Worm (Caenorhabditis elegans) whole organism, mixed stage, embryonic: Measurements from ENCODE around the gene pha-1.

Source experiments
- M03D4.4 ChIP-seq: sonication (generic microtip); optimal IDR thresholded peaks from 2 replicates; lab custom pipeline; 2017; ENCODE audit warnings: mild to moderate bottlenecking, missing genetic modification characterization, missing compliant biosample characterization
- bed-3 ChIP-seq: fragments of 200-800 bp; sonication (Bioruptor generic); optimal IDR thresholded peaks from 3 replicates; lab custom pipeline; 2018; ENCODE audit warnings: mild to moderate bottlenecking, missing genetic modification characterization, moderate library complexity, missing compliant biosample characterization
- blmp-1 ChIP-seq: fragments of 150-350 bp; optimal IDR thresholded peaks from 2 replicates; lab custom pipeline; 2014; ENCODE audit warnings: missing biosample characterization, missing genetic modification characterization
- ceh-39 ChIP-seq: fragments of 150-350 bp; optimal IDR thresholded peaks from 2 replicates; lab custom pipeline; 2014; ENCODE audit warnings: missing biosample characterization, missing genetic modification characterization
- ceh-43 ChIP-seq: fragments of 200-800 bp; sonication (Bioruptor generic); optimal IDR thresholded peaks from 2 replicates; lab custom pipeline; 2018; ENCODE audit warnings: mild to moderate bottlenecking, missing genetic modification characterization, moderate library complexity, missing compliant biosample characterization
- ceh-83 ChIP-seq: fragments of 200-800 bp; sonication (Bioruptor generic); optimal IDR thresholded peaks from 2 replicates; lab custom pipeline; 2018; ENCODE audit warnings: mild to moderate bottlenecking, missing genetic modification characterization, missing compliant biosample characterization
- ces-1 ChIP-seq: fragments of 150-350 bp; optimal IDR thresholded peaks from 2 replicates; lab custom pipeline; 2014; ENCODE audit warnings: missing biosample characterization, missing genetic modification reagents, missing genetic modification characterization
- cnd-1 ChIP-seq: fragments of 200-800 bp; sonication (Bioruptor generic); optimal IDR thresholded peaks from 2 replicates; lab custom pipeline; 2018; ENCODE audit warnings: mild to moderate bottlenecking, missing genetic modification characterization, missing compliant biosample characterization
- drap-1 ChIP-seq: fragments of 200-800 bp; sonication (Bioruptor generic); optimal IDR thresholded peaks from 3 replicates; lab custom pipeline; 2018; ENCODE audit warnings: mild to moderate bottlenecking, missing genetic modification characterization, missing compliant biosample characterization
- elt-1 ChIP-seq: sonication (generic microtip); optimal IDR thresholded peaks from 2 replicates; lab custom pipeline; 2017; ENCODE audit warnings: missing genetic modification characterization, mild to moderate bottlenecking, missing compliant biosample characterization, antibody characterized with exemption, moderate library complexity, borderline replicate concordance; ENCODE audit not compliant: insufficient read depth
- elt-3 ChIP-seq: fragments of 150-350 bp; optimal IDR thresholded peaks from 2 replicates; lab custom pipeline; 2014; ENCODE audit warnings: missing biosample characterization, missing genetic modification characterization
- flh-1 ChIP-seq: fragments of 200-800 bp; sonication (Bioruptor generic); optimal IDR thresholded peaks from 2 replicates; lab custom pipeline; 2018; ENCODE audit warnings: mild to moderate bottlenecking, missing genetic modification characterization, moderate library complexity, missing compliant biosample characterization
- ham-2 ChIP-seq: fragments of 200-800 bp; sonication (Bioruptor generic); optimal IDR thresholded peaks from 2 replicates; lab custom pipeline; 2018; ENCODE audit warnings: mild to moderate bottlenecking, missing genetic modification characterization, missing compliant biosample characterization
- hlh-1 ChIP-seq: fragments of 150-350 bp; optimal IDR thresholded peaks from 2 replicates; lab custom pipeline; 2014; ENCODE audit warnings: missing biosample characterization, missing genetic modification reagents, missing genetic modification characterization
- lin-13 ChIP-seq: fragments of 150-350 bp; optimal IDR thresholded peaks from 2 replicates; lab custom pipeline; 2014; ENCODE audit warnings: missing biosample characterization, missing genetic modification characterization
- lin-32 ChIP-seq: fragments of 200-800 bp; sonication (Bioruptor generic); optimal IDR thresholded peaks from 2 replicates; lab custom pipeline; 2018; ENCODE audit warnings: mild to moderate bottlenecking, missing genetic modification characterization, missing compliant biosample characterization
- lsy-2 ChIP-seq: fragments of 150-350 bp; optimal IDR thresholded peaks from 2 replicates; lab custom pipeline; 2014; ENCODE audit warnings: missing biosample characterization, missing genetic modification characterization
- mab-5 ChIP-seq: fragments of 150-350 bp; optimal IDR thresholded peaks from 2 replicates; lab custom pipeline; 2014; ENCODE audit warnings: missing biosample characterization, missing genetic modification characterization
- mep-1 ChIP-seq: fragments of 150-350 bp; optimal IDR thresholded peaks from 2 replicates; lab custom pipeline; 2017; ENCODE audit warnings: missing biosample characterization, missing genetic modification reagents, missing genetic modification characterization, inconsistent platforms
- mls-2 ChIP-seq: sonication (generic microtip); optimal IDR thresholded peaks from 2 replicates; lab custom pipeline; 2016; ENCODE audit warnings: mild to moderate bottlenecking, missing genetic modification characterization, moderate library complexity, missing compliant biosample characterization
- nhr-12 ChIP-seq: fragments of 150-350 bp; optimal IDR thresholded peaks from 2 replicates; lab custom pipeline; 2014; ENCODE audit warnings: missing biosample characterization, missing genetic modification characterization
- nhr-2 ChIP-seq: fragments of 150-350 bp; optimal IDR thresholded peaks from 2 replicates; lab custom pipeline; 2014; ENCODE audit warnings: missing biosample characterization, missing genetic modification characterization
- nhr-237 ChIP-seq: fragments of 150-350 bp; optimal IDR thresholded peaks from 2 replicates; lab custom pipeline; 2014; ENCODE audit warnings: missing biosample characterization, missing genetic modification characterization
- nhr-28 ChIP-seq: fragments of 150-350 bp; optimal IDR thresholded peaks from 2 replicates; lab custom pipeline; 2014; ENCODE audit warnings: missing biosample characterization, missing genetic modification characterization
- nhr-76 ChIP-seq: sonication (generic microtip); optimal IDR thresholded peaks from 2 replicates; lab custom pipeline; 2017; ENCODE audit warnings: missing biosample characterization, missing genetic modification characterization
- pha-4 ChIP-seq: fragments of 150-350 bp; optimal IDR thresholded peaks from 2 replicates; lab custom pipeline; 2018; ENCODE audit warnings: missing biosample characterization, missing genetic modification reagents, missing genetic modification characterization
- sem-2 ChIP-seq: fragments of 200-800 bp; sonication (Bioruptor generic); optimal IDR thresholded peaks from 2 replicates; lab custom pipeline; 2018; ENCODE audit warnings: mild to moderate bottlenecking, missing genetic modification characterization, missing compliant biosample characterization
- snpc-4 ChIP-seq: fragments of 150-350 bp; optimal IDR thresholded peaks from 2 replicates; lab custom pipeline; 2014; ENCODE audit warnings: missing biosample characterization, missing genetic modification characterization
- sptf-1 ChIP-seq: sonication (generic microtip); optimal IDR thresholded peaks from 2 replicates; lab custom pipeline; 2017; ENCODE audit warnings: mild to moderate bottlenecking, missing genetic modification characterization, moderate library complexity, missing compliant biosample characterization
- tbx-8 ChIP-seq: fragments of 200-800 bp; sonication (Bioruptor generic); optimal IDR thresholded peaks from 2 replicates; lab custom pipeline; 2018; ENCODE audit warnings: mild to moderate bottlenecking, missing genetic modification characterization, moderate library complexity, missing compliant biosample characterization
- unc-120 ChIP-seq: sonication (generic microtip); optimal IDR thresholded peaks from 2 replicates; lab custom pipeline; 2017; ENCODE audit warnings: missing genetic modification characterization, missing compliant biosample characterization; ENCODE audit not compliant: poor library complexity, severe bottlenecking
- unc-39 ChIP-seq: fragments of 150-350 bp; optimal IDR thresholded peaks from 2 replicates; lab custom pipeline; 2014; ENCODE audit warnings: missing biosample characterization, missing genetic modification characterization
- unc-62 ChIP-seq: fragments of 150-350 bp; optimal IDR thresholded peaks from 2 replicates; lab custom pipeline; 2014; ENCODE audit warnings: missing biosample characterization, missing genetic modification reagents, missing genetic modification characterization
- zip-8 ChIP-seq: fragments of 150-350 bp; optimal IDR thresholded peaks from 2 replicates; lab custom pipeline; 2014; ENCODE audit warnings: missing biosample characterization, missing genetic modification characterization
- ztf-11 ChIP-seq: fragments of 150-350 bp; optimal IDR thresholded peaks from 2 replicates; lab custom pipeline; 2014; ENCODE audit warnings: missing biosample characterization, missing genetic modification characterization

Gene pha-1

ce11 chrIII:11099864-11100263 lies 31.7 kb upstream of the pha-1 start, which contains the start of gene hmt-1:
TSS of gene hmt-1 (minus strand) at chrIII:11099964.
- TF ChIP-seq blmp-1 (no peak), snpc-4 (tag; lab: Kevin White, UChicago) (no peak), ceh-43 (no peak), mls-2 (no peak), flh-1 (GFP tag; lab: Kevin White, UChicago) (no peak), nhr-2 (no peak), unc-120 (tag; lab: Kevin White, UChicago) (no peak), M03D4.4 (no peak), ces-1 (GFP tag; lab: Kevin White, UChicago) (no peak), bed-3 (GFP tag; lab: Kevin White, UChicago) (no peak), cnd-1 (tag; lab: Kevin White, UChicago) (no peak), lin-13 (no peak), hlh-1 (no peak), pha-4 (tag; lab: Kevin White, UChicago) (no peak), lsy-2 (tag; lab: Kevin White, UChicago) (no peak), ceh-83 (GFP tag; lab: Kevin White, UChicago) (no peak), elt-3 (no peak)

ce11 chrIII:11101246-11101645 lies 30.3 kb upstream of the pha-1 start:
- TF ChIP-seq nhr-12 (tag; lab: Kevin White, UChicago) (no peak), nhr-237 (tag; lab: Kevin White, UChicago) (no peak), sem-2 (GFP tag; lab: Kevin White, UChicago) (no peak), lin-32 (no peak), M03D4.4 (no peak)

ce11 chrIII:11107327-11107726 lies 24.2 kb upstream of the pha-1 start:
- TF ChIP-seq unc-39 (tag; lab: Kevin White, UChicago) (no peak), nhr-12 (tag; lab: Kevin White, UChicago) (no peak)

- TF ChIP-seq nhr-2 (no peak), unc-120 (tag; lab: Kevin White, UChicago) (no peak), nhr-28 (tag; lab: Kevin White, UChicago) (no peak), ceh-39 (no peak), nhr-12 (tag; lab: Kevin White, UChicago) (no peak), pha-4 (tag; lab: Kevin White, UChicago) (peak; percentile 14), snpc-4 (tag; lab: Kevin White, UChicago) (no peak), nhr-237 (tag; lab: Kevin White, UChicago) (no peak), hlh-1 (no peak), ceh-43 (no peak), mep-1 (tag; lab: Kevin White, UChicago) (peak; percentile 51), M03D4.4 (peak; percentile 14), bed-3 (GFP tag; lab: Kevin White, UChicago) (no peak), unc-62 (GFP tag; lab: Kevin White, UChicago) (no peak), ceh-83 (GFP tag; lab: Kevin White, UChicago) (no peak), drap-1 (GFP tag; lab: Kevin White, UChicago) (peak; percentile 4), elt-1 (no peak), nhr-76 (tag; lab: Kevin White, UChicago) (no peak), zip-8 (tag; lab: Kevin White, UChicago) (no peak), tbx-8 (GFP tag; lab: Kevin White, UChicago) (no peak), unc-39 (tag; lab: Kevin White, UChicago) (no peak), lin-13 (no peak), ces-1 (GFP tag; lab: Kevin White, UChicago) (peak; percentile 40), sptf-1 (peak; percentile 74), ham-2 (no peak), lsy-2 (tag; lab: Kevin White, UChicago) (peak; percentile 33), lin-32 (no peak), cnd-1 (tag; lab: Kevin White, UChicago) (no peak), mls-2 (peak; percentile 53), blmp-1 (no peak), elt-3 (no peak), flh-1 (GFP tag; lab: Kevin White, UChicago) (no peak), sem-2 (GFP tag; lab: Kevin White, UChicago) (no peak), mab-5 (tag; lab: Kevin White, UChicago) (no peak), ztf-11 (tag; lab: Kevin White, UChicago) (no peak)
Observed at ce11 chrIII:11110756-11111155, 20.8 kb upstream of the pha-1 start.
